Fruit fly (Drosophila melanogaster) whole organism, embryonic: ENCODE results near the gene kirre.

Source experiments
- Ada2b ChIP-seq: fragments of 200-800 bp; sonication (Bioruptor generic); IDR thresholded peaks from 2 replicates; pipeline ENCODE4 v1.3.6; 2022; ENCODE audit warnings: missing biosample characterization, missing genetic modification characterization
- Bgb ChIP-seq: fragments of 200-800 bp; sonication (Bioruptor generic); IDR thresholded peaks from 2 replicates; pipeline ENCODE4 v1.3.6; 2022; ENCODE audit warnings: missing biosample characterization, missing genetic modification characterization; ENCODE audit not compliant: partially characterized antibody
- CG10147 ChIP-seq: fragments of 200-800 bp; sonication (Bioruptor generic); optimal IDR thresholded peaks from 2 replicates; lab custom pipeline; 2019; ENCODE audit warnings: missing biosample characterization, mild to moderate bottlenecking, missing genetic modification characterization, moderate library complexity
- CG10274 ChIP-seq: fragments of 200-800 bp; sonication (Bioruptor generic); optimal IDR thresholded peaks from 3 replicates; lab custom pipeline; 2017; ENCODE audit warnings: missing biosample characterization, mild to moderate bottlenecking, missing genetic modification characterization
- CG11247 ChIP-seq: fragments of 200-800 bp; sonication (Bioruptor generic); IDR thresholded peaks from 2 replicates; pipeline ENCODE4 v1.3.6; 2022; ENCODE audit warnings: missing biosample characterization, missing genetic modification characterization
- CG12769 ChIP-seq: fragments of 200-800 bp; sonication (Bioruptor generic); optimal IDR thresholded peaks from 2 replicates; lab custom pipeline; 2019; ENCODE audit warnings: missing biosample characterization, mild to moderate bottlenecking, missing genetic modification characterization, moderate library complexity
- CG1602 ChIP-seq: fragments of 200-800 bp; sonication (Bioruptor generic); optimal IDR thresholded peaks from 3 replicates; lab custom pipeline; 2016; ENCODE audit warnings: missing biosample characterization, missing genetic modification characterization
- CG17802 ChIP-seq: fragments of 200-800 bp; sonication (Bioruptor generic); optimal IDR thresholded peaks from 2 replicates; lab custom pipeline; 2018; ENCODE audit warnings: missing biosample characterization, mild to moderate bottlenecking, missing genetic modification characterization, moderate library complexity
- CG18476 ChIP-seq: fragments of 200-800 bp; sonication (Bioruptor generic); optimal IDR thresholded peaks from 2 replicates; lab custom pipeline; 2016; ENCODE audit warnings: missing biosample characterization, mild to moderate bottlenecking, missing genetic modification characterization
- CG30403 ChIP-seq: fragments of 200-800 bp; sonication (Bioruptor generic); optimal IDR thresholded peaks from 3 replicates; lab custom pipeline; 2016; ENCODE audit warnings: missing biosample characterization, missing genetic modification characterization
- CG3163 ChIP-seq: fragments of 200-800 bp; sonication (Bioruptor generic); optimal IDR thresholded peaks from 3 replicates; lab custom pipeline; 2016; ENCODE audit warnings: missing biosample characterization, missing genetic modification characterization
- CG33557 ChIP-seq: fragments of 200-800 bp; sonication (Bioruptor generic); optimal IDR thresholded peaks from 2 replicates; lab custom pipeline; 2019; ENCODE audit warnings: missing biosample characterization, mild to moderate bottlenecking, missing genetic modification characterization, moderate library complexity
- CG34224 ChIP-seq: fragments of 200-800 bp; sonication (Bioruptor generic); IDR thresholded peaks from 3 replicates; pipeline ENCODE4 v1.3.6; 2022; ENCODE audit warnings: missing biosample characterization, missing genetic modification characterization; ENCODE audit not compliant: partially characterized antibody
- CG4404 ChIP-seq: fragments of 200-800 bp; sonication (Bioruptor generic); IDR thresholded peaks from 2 replicates; pipeline ENCODE4 v1.3.6; 2022; ENCODE audit warnings: missing biosample characterization, missing genetic modification characterization
- CG4424 ChIP-seq: fragments of 200-800 bp; sonication (Bioruptor generic); optimal IDR thresholded peaks from 3 replicates; lab custom pipeline; 2016; ENCODE audit warnings: missing biosample characterization, missing genetic modification characterization
- CG6654 ChIP-seq: fragments of 200-800 bp; sonication (Bioruptor generic); optimal IDR thresholded peaks from 2 replicates; lab custom pipeline; 2017; ENCODE audit warnings: missing biosample characterization, mild to moderate bottlenecking, missing genetic modification characterization
- CG8924 ChIP-seq: fragments of 200-800 bp; optimal IDR thresholded peaks from 3 replicates; lab custom pipeline; 2019; ENCODE audit warnings: missing biosample characterization, mild to moderate bottlenecking, missing genetic modification characterization, moderate library complexity
- Camta ChIP-seq: fragments of 200-800 bp; sonication (Bioruptor generic); optimal IDR thresholded peaks from 2 replicates; lab custom pipeline; 2016; ENCODE audit warnings: missing biosample characterization, missing genetic modification characterization
- CrebB ChIP-seq: fragments of 200-800 bp; sonication (Bioruptor generic); optimal IDR thresholded peaks from 3 replicates; lab custom pipeline; 2018; ENCODE audit warnings: missing biosample characterization, mild to moderate bottlenecking, missing genetic modification characterization
- Dip3 ChIP-seq: fragments of 200-800 bp; sonication (Bioruptor generic); optimal IDR thresholded peaks from 3 replicates; lab custom pipeline; 2016; ENCODE audit warnings: missing biosample characterization, missing genetic modification characterization
- Dref ChIP-seq: fragments of 200-800 bp; sonication (Bioruptor generic); IDR thresholded peaks from 2 replicates; pipeline ENCODE4 v1.3.6; 2022; ENCODE audit warnings: missing biosample characterization, missing genetic modification characterization
- Fer2 ChIP-seq: fragments of 200-800 bp; sonication (Bioruptor generic); optimal IDR thresholded peaks from 2 replicates; lab custom pipeline; 2018; ENCODE audit warnings: missing biosample characterization, mild to moderate bottlenecking, missing genetic modification characterization, moderate library complexity
- Gug ChIP-seq: fragments of 200-800 bp; sonication (Bioruptor generic); IDR thresholded peaks from 4 replicates; pipeline ENCODE4 v1.3.6; 2022; ENCODE audit warnings: missing biosample characterization, missing genetic modification characterization
- HLH4C ChIP-seq: fragments of 200-800 bp; sonication (Bioruptor generic); IDR thresholded peaks from 3 replicates; pipeline ENCODE4 v1.3.6; 2022; ENCODE audit warnings: missing biosample characterization, missing genetic modification characterization; ENCODE audit not compliant: partially characterized antibody
- Hr51 ChIP-seq, 2 experiments: fragments of 200-800 bp; sonication (Bioruptor generic); optimal IDR thresholded peaks; 2 replicates in 1 of 2; 3 replicates in 1 of 2; lab custom pipeline; 2016 to 2018; ENCODE audit warnings: missing biosample characterization in 2 of 2, missing genetic modification characterization in 2 of 2, mild to moderate bottlenecking in 1 of 2, moderate library complexity in 1 of 2
- Lim3 ChIP-seq: fragments of 200-800 bp; sonication (Bioruptor generic); IDR thresholded peaks from 2 replicates; pipeline ENCODE4 v1.3.6; 2022; ENCODE audit warnings: missing biosample characterization, missing genetic modification characterization
- Mes4 ChIP-seq: fragments of 200-800 bp; sonication (Bioruptor generic); optimal IDR thresholded peaks from 2 replicates; lab custom pipeline; 2016; ENCODE audit warnings: missing biosample characterization, missing genetic modification characterization
- NC2β ChIP-seq: fragments of 200-800 bp; sonication (Bioruptor generic); optimal IDR thresholded peaks from 2 replicates; lab custom pipeline; 2016; ENCODE audit warnings: missing biosample characterization, missing genetic modification characterization
- Sin3A ChIP-seq: fragments of >200 bp; optimal IDR thresholded peaks from 2 replicates; lab custom pipeline; 2018
- Sox102F ChIP-seq: fragments of 200-800 bp; sonication (Bioruptor generic); optimal IDR thresholded peaks from 2 replicates; lab custom pipeline; 2018; ENCODE audit warnings: missing biosample characterization, mild to moderate bottlenecking, missing genetic modification characterization, moderate library complexity
- caup ChIP-seq: fragments of 200-800 bp; sonication (Bioruptor generic); optimal IDR thresholded peaks from 3 replicates; lab custom pipeline; 2017; ENCODE audit warnings: missing biosample characterization, mild to moderate bottlenecking, missing genetic modification characterization, moderate library complexity; ENCODE audit not compliant: severe bottlenecking
- ci ChIP-seq: fragments of 200-800 bp; sonication (Bioruptor generic); IDR thresholded peaks from 3 replicates; pipeline ENCODE4 v1.3.6; 2022; ENCODE audit warnings: missing biosample characterization, missing genetic modification characterization
- croc ChIP-seq: fragments of 200-800 bp; sonication (Bioruptor generic); conservative IDR thresholded peaks from 3 replicates; pipeline ENCODE4 v1.3.6; 2022; ENCODE audit warnings: missing biosample characterization, missing genetic modification characterization
- dm ChIP-seq: fragments of 200-800 bp; sonication (Bioruptor generic); optimal IDR thresholded peaks from 3 replicates; lab custom pipeline; 2016; ENCODE audit warnings: missing biosample characterization, missing genetic modification characterization
- ems ChIP-seq: fragments of 200-800 bp; sonication (Bioruptor generic); optimal IDR thresholded peaks from 3 replicates; lab custom pipeline; 2016; ENCODE audit warnings: missing biosample characterization, missing genetic modification characterization
- gt ChIP-seq: fragments of 200-800 bp; sonication (Bioruptor generic); IDR thresholded peaks from 2 replicates; pipeline ENCODE4 v1.3.6; 2022; ENCODE audit warnings: missing biosample characterization, missing genetic modification characterization
- insv ChIP-seq, 2 experiments: fragments of 200-800 bp; sonication (Bioruptor generic); optimal IDR thresholded peaks; 3 replicates each; lab custom pipeline; 2016 to 2018; ENCODE audit warnings: missing biosample characterization in 2 of 2, missing genetic modification characterization in 2 of 2
- mld ChIP-seq: fragments of 200-800 bp; sonication (Bioruptor generic); IDR thresholded peaks from 3 replicates; pipeline ENCODE4 v1.3.6; 2022; ENCODE audit warnings: missing biosample characterization, missing genetic modification characterization; ENCODE audit not compliant: partially characterized antibody
- nau ChIP-seq: fragments of 200-800 bp; sonication (Bioruptor generic); optimal IDR thresholded peaks from 3 replicates; lab custom pipeline; 2017; ENCODE audit warnings: missing biosample characterization, mild to moderate bottlenecking, missing genetic modification characterization, missing genetic modification reagents
- nerfin-1 ChIP-seq: fragments of 200-800 bp; sonication (Bioruptor generic); optimal IDR thresholded peaks from 3 replicates; lab custom pipeline; 2019; ENCODE audit warnings: missing biosample characterization, mild to moderate bottlenecking, missing genetic modification characterization, moderate library complexity
- nmo ChIP-seq: fragments of 200-800 bp; sonication (Bioruptor generic); optimal IDR thresholded peaks from 2 replicates; lab custom pipeline; 2018; ENCODE audit warnings: missing biosample characterization, mild to moderate bottlenecking, missing genetic modification characterization, moderate library complexity
- oc ChIP-seq: fragments of 200-800 bp; sonication (Bioruptor generic); optimal IDR thresholded peaks from 2 replicates; lab custom pipeline; 2018; ENCODE audit warnings: missing biosample characterization, mild to moderate bottlenecking, missing genetic modification characterization, moderate library complexity
- odd ChIP-seq: fragments of 200-800 bp; sonication (Bioruptor generic); optimal IDR thresholded peaks from 2 replicates; lab custom pipeline; 2017; ENCODE audit warnings: missing biosample characterization, mild to moderate bottlenecking, missing genetic modification characterization
- p53 ChIP-seq: fragments of 200-800 bp; sonication (Bioruptor generic); optimal IDR thresholded peaks from 2 replicates; lab custom pipeline; 2016; ENCODE audit warnings: missing biosample characterization, missing genetic modification characterization
- phol ChIP-seq: fragments of 200-800 bp; sonication (Bioruptor generic); optimal IDR thresholded peaks from 3 replicates; lab custom pipeline; 2018; ENCODE audit warnings: missing biosample characterization, mild to moderate bottlenecking, missing genetic modification characterization, moderate library complexity
- scrt ChIP-seq: fragments of 200-800 bp; sonication (Bioruptor generic); optimal IDR thresholded peaks from 2 replicates; lab custom pipeline; 2018; ENCODE audit warnings: missing biosample characterization, mild to moderate bottlenecking, missing genetic modification characterization, moderate library complexity
- slou ChIP-seq: fragments of 200-800 bp; sonication (Bioruptor generic); optimal IDR thresholded peaks from 3 replicates; lab custom pipeline; 2016; ENCODE audit warnings: missing biosample characterization, missing genetic modification characterization
- sug ChIP-seq: fragments of 200-800 bp; optimal IDR thresholded peaks from 2 replicates; lab custom pipeline; 2019; ENCODE audit warnings: missing biosample characterization, mild to moderate bottlenecking, missing genetic modification characterization, moderate library complexity
- vnd ChIP-seq: fragments of 200-800 bp; sonication (Bioruptor generic); IDR thresholded peaks from 3 replicates; pipeline ENCODE4 v1.3.6; 2022; ENCODE audit warnings: missing biosample characterization, missing genetic modification characterization; ENCODE audit not compliant: partially characterized antibody
- zf30C ChIP-seq: fragments of 200-800 bp; sonication (Bioruptor generic); optimal IDR thresholded peaks from 3 replicates; lab custom pipeline; 2018; ENCODE audit warnings: missing biosample characterization, mild to moderate bottlenecking, missing genetic modification characterization

The kirre gene

DNA sequence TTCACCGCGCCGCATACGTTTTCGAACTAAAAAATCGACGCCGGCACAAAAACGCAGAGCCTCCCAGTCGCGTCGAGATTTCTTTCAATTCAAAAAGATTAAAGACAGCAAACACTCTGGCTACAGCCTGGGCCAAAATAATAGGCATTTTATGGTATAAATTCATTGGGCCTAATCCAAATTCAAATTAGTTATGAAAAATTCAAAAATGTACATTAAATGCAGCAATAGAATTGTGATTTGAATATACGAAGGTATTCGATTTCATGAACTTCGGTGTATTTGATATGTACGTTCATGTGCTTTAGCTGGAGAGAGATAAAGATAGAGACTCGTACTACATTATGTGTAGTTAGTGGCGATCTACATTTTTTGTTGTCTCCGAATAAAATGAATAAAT lies 3.9 kb downstream of the kirre start, which contains the start of gene Syx4:
Gene Syx4, minus strand, starts transcription at position 35 of the 400 bp plus-strand sequence.
- TF ChIP-seq CG1602, result peak; percentile 79
- TF ChIP-seq scrt (GFP tag; lab: Kevin White, UChicago), result peak; percentile 79
- no peak for TF ChIP-seq gt (GFP tag; lab: Robert Waterston, UW)
- peak; percentile 53; the same call in 1 of the 2 replicates for TF ChIP-seq Lim3 (GFP tag; lab: Robert Waterston, UW)
- peak; percentile 96 for TF ChIP-seq ci (GFP tag; lab: Robert Waterston, UW)
- no peak for TF ChIP-seq CG33557 (GFP tag; lab: Kevin White, UChicago)
- TF ChIP-seq Camta (GFP tag; lab: Kevin White, UChicago), result peak; percentile 84
- TF ChIP-seq sug (tag; lab: Kevin White, UChicago), result peak; percentile 64
- TF ChIP-seq p53 (GFP tag; lab: Kevin White, UChicago), result peak; percentile 62
- peak; percentile 78 to 93 for TF ChIP-seq Hr51 (GFP tag; optimal IDR thresholded peaks at IDR 0.05; lab: Kevin White, UChicago)
- peak; percentile 88 for TF ChIP-seq CG10147 (GFP tag; lab: Kevin White, UChicago)
- no peak for TF ChIP-seq zf30C (GFP tag; lab: Kevin White, UChicago)
- TF ChIP-seq CrebB (tag; lab: Kevin White, UChicago), result peak; percentile 90
- TF ChIP-seq CG34224 (GFP tag; lab: Robert Waterston, UW), result no peak
- peak; percentile 91 for TF ChIP-seq oc (tag; lab: Kevin White, UChicago)
- peak; percentile 84 for TF ChIP-seq odd (GFP tag; lab: Kevin White, UChicago)
- TF ChIP-seq Dref (GFP tag; lab: Robert Waterston, UW), result 0 out of 2 replicates have a peak, but pooled peaks have one; percentile 18
- peak; percentile 36; the same call in 1 of the 2 replicates for TF ChIP-seq CG4404
- peak; percentile 97 for TF ChIP-seq CG12769
- peak; percentile 93 for TF ChIP-seq CG8924
- peak; percentile 78 for TF ChIP-seq CG6654 (GFP tag; lab: Kevin White, UChicago)
- TF ChIP-seq Sox102F (GFP tag; lab: Kevin White, UChicago), result peak; percentile 93
- peak; percentile 81 for TF ChIP-seq nerfin-1 (tag; lab: Kevin White, UChicago)
- TF ChIP-seq CG3163 (GFP tag; lab: Kevin White, UChicago), result peak; percentile 57
- TF ChIP-seq NC2β (GFP tag; lab: Kevin White, UChicago), result peak; percentile 82
- peak; percentile 86 for TF ChIP-seq CG18476 (GFP tag; lab: Kevin White, UChicago)
- peak; percentile 88 for TF ChIP-seq CG30403 (GFP tag; lab: Kevin White, UChicago)
- TF ChIP-seq nmo, result peak; percentile 88
- peak; percentile 93 for TF ChIP-seq caup (GFP tag; lab: Kevin White, UChicago)
- no peak for TF ChIP-seq Bgb
- TF ChIP-seq HLH4C, result no peak
- no peak for TF ChIP-seq mld (GFP tag; lab: Robert Waterston, UW)
- TF ChIP-seq insv (GFP tag; optimal IDR thresholded peaks at IDR 0.05; lab: Kevin White, UChicago), result no peak
- TF ChIP-seq croc (GFP tag; lab: Robert Waterston, UW), result peak; percentile 54
- TF ChIP-seq dm (GFP tag; lab: Kevin White, UChicago), result peak; percentile 73
- TF ChIP-seq CG17802 (tag; lab: Kevin White, UChicago), result peak; percentile 59
- peak; percentile 89 for TF ChIP-seq nau
- peak; percentile 61 for TF ChIP-seq CG10274
- TF ChIP-seq slou (GFP tag; lab: Kevin White, UChicago), result no peak
- peak; percentile 93 for TF ChIP-seq Dip3 (GFP tag; lab: Kevin White, UChicago)
- no peak for TF ChIP-seq Sin3A
- TF ChIP-seq Ada2b (GFP tag; lab: Robert Waterston, UW), result peak; percentile 88
- peak; percentile 78 for TF ChIP-seq CG4424 (GFP tag; lab: Kevin White, UChicago)
- peak; percentile 88 for TF ChIP-seq ems (GFP tag; lab: Kevin White, UChicago)
- peak; percentile 78 for TF ChIP-seq Fer2 (tag; lab: Kevin White, UChicago)
- peak; percentile 84 for TF ChIP-seq phol (tag; lab: Kevin White, UChicago)
- peak; percentile 80; the same call in 3 of the 4 replicates for TF ChIP-seq Gug (GFP tag; lab: Robert Waterston, UW)
- TF ChIP-seq CG11247 (GFP tag; lab: Robert Waterston, UW), result peak; percentile 91
- no peak for TF ChIP-seq vnd (GFP tag; lab: Robert Waterston, UW)
- TF ChIP-seq Mes4 (GFP tag; lab: Kevin White, UChicago), result peak; percentile 76
